Worm (Caenorhabditis elegans) whole organism, L3 larva: ENCODE data around the gene K03B8.14.

Experiments used
- ama-1 ChIP-seq: fragments of 150-350 bp; optimal IDR thresholded peaks from 2 replicates; lab custom pipeline; 2018
- ceh-16 ChIP-seq: sonication (generic microtip); optimal IDR thresholded peaks from 2 replicates; lab custom pipeline; 2017; ENCODE audit warnings: missing biosample characterization, missing genetic modification characterization
- ceh-28 ChIP-seq: fragments of 150-350 bp; optimal IDR thresholded peaks from 2 replicates; lab custom pipeline; 2014; ENCODE audit warnings: missing biosample characterization, missing genetic modification reagents, missing genetic modification characterization
- ceh-82 ChIP-seq: fragments of 150-350 bp; optimal IDR thresholded peaks from 2 replicates; lab custom pipeline; 2014; ENCODE audit warnings: missing biosample characterization, missing genetic modification characterization
- ceh-9 ChIP-seq: sonication (generic microtip); optimal IDR thresholded peaks from 2 replicates; lab custom pipeline; 2018; ENCODE audit warnings: missing biosample characterization, missing genetic modification characterization
- daf-12 ChIP-seq: fragments of 150-350 bp; optimal IDR thresholded peaks from 2 replicates; lab custom pipeline; 2014; ENCODE audit warnings: missing biosample characterization, missing genetic modification reagents, missing genetic modification characterization
- egl-27 ChIP-seq: sonication (generic microtip); optimal IDR thresholded peaks from 4 replicates; lab custom pipeline; 2017; ENCODE audit warnings: missing biosample characterization, missing genetic modification reagents, missing genetic modification characterization
- egl-5 ChIP-seq: fragments of 150-350 bp; optimal IDR thresholded peaks from 2 replicates; lab custom pipeline; 2017; ENCODE audit warnings: missing biosample characterization, missing genetic modification reagents, missing genetic modification characterization, inconsistent platforms
- elt-1 ChIP-seq: fragments of 150-350 bp; optimal IDR thresholded peaks from 2 replicates; lab custom pipeline; 2014; ENCODE audit warnings: missing biosample characterization, missing genetic modification characterization
- eor-1 ChIP-seq, 2 experiments: fragments of 150-350 bp; optimal IDR thresholded peaks; 2 replicates each; lab custom pipeline; 2014 to 2018; ENCODE audit warnings: missing biosample characterization in 2 of 2, missing genetic modification characterization in 2 of 2
- fkh-10 ChIP-seq: sonication (generic microtip); optimal IDR thresholded peaks from 2 replicates; lab custom pipeline; 2017; ENCODE audit warnings: missing biosample characterization, missing genetic modification reagents, missing genetic modification characterization
- fkh-2 ChIP-seq: fragments of 150-350 bp; optimal IDR thresholded peaks from 2 replicates; lab custom pipeline; 2014; ENCODE audit warnings: missing biosample characterization, missing genetic modification reagents, missing genetic modification characterization
- fos-1 ChIP-seq: fragments of 150-350 bp; optimal IDR thresholded peaks from 2 replicates; lab custom pipeline; 2014; ENCODE audit warnings: missing biosample characterization, missing genetic modification characterization
- lin-39 ChIP-seq: fragments of 150-350 bp; optimal IDR thresholded peaks from 2 replicates; lab custom pipeline; 2018; ENCODE audit warnings: missing biosample characterization, missing genetic modification reagents, missing genetic modification characterization
- lsy-12 ChIP-seq: sonication (generic microtip); optimal IDR thresholded peaks from 2 replicates; lab custom pipeline; 2016; ENCODE audit warnings: mild to moderate bottlenecking, missing genetic modification characterization, missing compliant biosample characterization
- mdl-1 ChIP-seq: fragments of 150-350 bp; optimal IDR thresholded peaks from 2 replicates; lab custom pipeline; 2014; ENCODE audit warnings: missing biosample characterization, missing genetic modification characterization
- mml-1 ChIP-seq: fragments of 150-350 bp; sonication (generic microtip); optimal IDR thresholded peaks from 3 replicates; lab custom pipeline; 2014; ENCODE audit warnings: missing biosample characterization, missing genetic modification characterization
- nfya-1 ChIP-seq: sonication (generic microtip); optimal IDR thresholded peaks from 2 replicates; lab custom pipeline; 2017; ENCODE audit warnings: missing genetic modification characterization, mild to moderate bottlenecking, missing compliant biosample characterization, antibody characterized with exemption, moderate library complexity; ENCODE audit not compliant: insufficient read depth
- nhr-11 ChIP-seq: fragments of 150-350 bp; optimal IDR thresholded peaks from 2 replicates; lab custom pipeline; 2014; ENCODE audit warnings: missing biosample characterization, missing genetic modification characterization
- nhr-12 ChIP-seq: fragments of 150-350 bp; optimal IDR thresholded peaks from 2 replicates; lab custom pipeline; 2014; ENCODE audit warnings: missing biosample characterization, missing genetic modification characterization
- nhr-23 ChIP-seq: fragments of 150-350 bp; optimal IDR thresholded peaks from 2 replicates; lab custom pipeline; 2014; ENCODE audit warnings: missing biosample characterization, missing genetic modification reagents, missing genetic modification characterization
- nhr-25 ChIP-seq: sonication (generic microtip); optimal IDR thresholded peaks from 2 replicates; lab custom pipeline; 2017; ENCODE audit warnings: missing biosample characterization, missing genetic modification characterization
- nhr-28 ChIP-seq: fragments of 150-350 bp; optimal IDR thresholded peaks from 2 replicates; lab custom pipeline; 2014; ENCODE audit warnings: missing biosample characterization, missing genetic modification characterization
- nhr-43 ChIP-seq: sonication (generic microtip); optimal IDR thresholded peaks from 2 replicates; lab custom pipeline; 2016; ENCODE audit warnings: mild to moderate bottlenecking, missing genetic modification characterization, missing compliant biosample characterization; ENCODE audit not compliant: poor library complexity, severe bottlenecking
- nhr-67 ChIP-seq: fragments of 150-350 bp; optimal IDR thresholded peaks from 2 replicates; lab custom pipeline; 2014; ENCODE audit warnings: missing biosample characterization, missing genetic modification characterization
- nhr-76 ChIP-seq: fragments of 150-350 bp; sonication (generic microtip); optimal IDR thresholded peaks from 5 replicates; lab custom pipeline; 2014; ENCODE audit warnings: missing biosample characterization, missing genetic modification characterization
- nhr-77 ChIP-seq: fragments of 150-350 bp; optimal IDR thresholded peaks from 2 replicates; lab custom pipeline; 2014; ENCODE audit warnings: missing biosample characterization, missing genetic modification characterization
- pha-4 ChIP-seq: fragments of 150-350 bp; optimal IDR thresholded peaks from 2 replicates; lab custom pipeline; 2014; ENCODE audit warnings: missing biosample characterization, missing genetic modification reagents, missing genetic modification characterization
- pqm-1 ChIP-seq: fragments of 150-350 bp; optimal IDR thresholded peaks from 2 replicates; lab custom pipeline; 2017; ENCODE audit warnings: missing biosample characterization, missing genetic modification characterization, inconsistent platforms
- sea-2 ChIP-seq: fragments of 150-350 bp; sonication (generic microtip); optimal IDR thresholded peaks from 4 replicates; lab custom pipeline; 2014; ENCODE audit warnings: missing biosample characterization, missing genetic modification reagents, missing genetic modification characterization
- snpc-4 ChIP-seq: fragments of 150-350 bp; optimal IDR thresholded peaks from 2 replicates; lab custom pipeline; 2014; ENCODE audit warnings: missing biosample characterization, missing genetic modification characterization
- tbx-2 ChIP-seq: sonication (generic microtip); optimal IDR thresholded peaks from 2 replicates; lab custom pipeline; 2016; ENCODE audit warnings: mild to moderate bottlenecking, missing genetic modification characterization, missing compliant biosample characterization
- unc-39 ChIP-seq: sonication (generic microtip); optimal IDR thresholded peaks from 4 replicates; lab custom pipeline; 2017; ENCODE audit warnings: missing biosample characterization, missing genetic modification characterization
- zag-1 ChIP-seq: fragments of 150-350 bp; optimal IDR thresholded peaks from 2 replicates; lab custom pipeline; 2014; ENCODE audit warnings: missing biosample characterization, missing genetic modification characterization
- ztf-4 ChIP-seq: fragments of 150-350 bp; optimal IDR thresholded peaks from 2 replicates; lab custom pipeline; 2014; ENCODE audit warnings: missing biosample characterization, missing genetic modification characterization

Gene K03B8.14

ce11 chrV:11428728-11429127, 38.4 kb downstream of the K03B8.14 start:
- peak; percentile 9 for TF ChIP-seq nfya-1 (tag; lab: Kevin White, UChicago)
- no peak for TF ChIP-seq ceh-9
- no peak for TF ChIP-seq unc-39 (tag; lab: Kevin White, UChicago)
- peak; percentile 42 for TF ChIP-seq tbx-2 (tag; lab: Kevin White, UChicago)
- no peak for TF ChIP-seq nhr-43 (tag; lab: Kevin White, UChicago)

ce11 chrV:11430823-11431222, 40.5 kb downstream of the K03B8.14 start:
- TF ChIP-seq fkh-10 (peak; percentile 72), nhr-12 (no peak), mml-1 (tag; lab: Kevin White, UChicago) (no peak), ceh-9 (no peak), nfya-1 (tag; lab: Kevin White, UChicago) (no peak)

ce11 chrV:11435242-11435641, 44.9 kb downstream of the K03B8.14 start:
- no peak for TF ChIP-seq fkh-2 (tag; lab: Kevin White, UChicago)
- no peak for TF ChIP-seq ceh-9
- no peak for TF ChIP-seq daf-12 (tag; lab: Kevin White, UChicago)
- no peak for TF ChIP-seq ztf-4 (tag; lab: Kevin White, UChicago)
- no peak for TF ChIP-seq snpc-4 (tag; lab: Kevin White, UChicago)
- TF ChIP-seq nhr-12 = no peak
- no peak for TF ChIP-seq fos-1 (tag; lab: Kevin White, UChicago)
- TF ChIP-seq sea-2 (GFP tag; lab: Kevin White, UChicago) = no peak
- TF ChIP-seq nhr-43 (tag; lab: Kevin White, UChicago) = no peak
- TF ChIP-seq nhr-77 = no peak
- TF ChIP-seq, all 47 proteins: peak for 0

ce11 chrV:11436407-11436806, 46.1 kb downstream of the K03B8.14 start:
- TF ChIP-seq eor-1 (tag; optimal IDR thresholded peaks at IDR 0.05; lab: Kevin White, UChicago) = no peak
- no peak for TF ChIP-seq ceh-16 (tag; lab: Kevin White, UChicago)
- no peak for TF ChIP-seq nhr-28 (tag; lab: Kevin White, UChicago)
- no peak for TF ChIP-seq ceh-9
- no peak for TF ChIP-seq fos-1 (tag; lab: Kevin White, UChicago)
- no peak for TF ChIP-seq lsy-12 (tag; lab: Kevin White, UChicago)
- no peak for TF ChIP-seq ama-1 (lab: Kevin White, UChicago)
- no peak for TF ChIP-seq nhr-23 (tag; lab: Kevin White, UChicago)
- TF ChIP-seq mdl-1 (tag; lab: Kevin White, UChicago) = no peak
- no peak for TF ChIP-seq fkh-10
- TF ChIP-seq nhr-25 = no peak
- no peak for TF ChIP-seq ceh-82 (tag; lab: Kevin White, UChicago)
- no peak for TF ChIP-seq tbx-2 (tag; lab: Kevin White, UChicago)
- no peak for TF ChIP-seq egl-5 (tag; lab: Kevin White, UChicago)
- no peak for TF ChIP-seq zag-1 (tag; lab: Kevin White, UChicago)
- TF ChIP-seq nfya-1 (tag; lab: Kevin White, UChicago) = no peak
- TF ChIP-seq nhr-67 (tag; lab: Kevin White, UChicago) = no peak
- TF ChIP-seq pqm-1 = no peak
- TF ChIP-seq, all 47 proteins: peak for 0

- TF ChIP-seq eor-1 (tag; optimal IDR thresholded peaks at IDR 0.05; lab: Kevin White, UChicago) = no peak
- TF ChIP-seq mml-1 (tag; lab: Kevin White, UChicago) = no peak
- TF ChIP-seq elt-1 (tag; lab: Kevin White, UChicago) = no peak
- TF ChIP-seq pqm-1 = no peak
- TF ChIP-seq, all 47 proteins: peak for 0
Observed at ce11 chrV:11438464-11438863, 48.2 kb downstream of the K03B8.14 start, which contains the start of gene dmsr-1. TSS of gene dmsr-1 (plus strand) at chrV:11438764.

- TF ChIP-seq nhr-11 (no peak), nfya-1 (tag; lab: Kevin White, UChicago) (no peak), ceh-28 (tag; lab: Kevin White, UChicago) (no peak), unc-39 (tag; lab: Kevin White, UChicago) (no peak), nhr-76 (tag; lab: Kevin White, UChicago) (no peak), zag-1 (tag; lab: Kevin White, UChicago) (no peak), pha-4 (tag; lab: Kevin White, UChicago) (no peak), lin-39 (no peak), mml-1 (tag; lab: Kevin White, UChicago) (no peak), egl-27 (no peak)
Observed at ce11 chrV:11439202-11439601, 48.9 kb downstream of the K03B8.14 start.
